Worm (Caenorhabditis elegans) whole organism, late embryonic: ENCODE measurements around the gene clec-122.

Experiments
- ahr-1 ChIP-seq: sonication (generic microtip); optimal IDR thresholded peaks from 2 replicates; lab custom pipeline; 2016; ENCODE audit warnings: missing genetic modification characterization, missing compliant biosample characterization
- ceh-14 ChIP-seq: sonication (generic microtip); optimal IDR thresholded peaks from 2 replicates; lab custom pipeline; 2016; ENCODE audit warnings: missing genotype, missing genetic modification characterization, missing compliant biosample characterization
- che-1 ChIP-seq: sonication (generic microtip); optimal IDR thresholded peaks from 2 replicates; lab custom pipeline; 2016; ENCODE audit warnings: mild to moderate bottlenecking, missing genetic modification characterization, missing compliant biosample characterization
- fkh-10 ChIP-seq: fragments of 150-350 bp; optimal IDR thresholded peaks from 2 replicates; lab custom pipeline; 2014; ENCODE audit warnings: missing biosample characterization, missing genetic modification reagents, missing genetic modification characterization
- npax-4 ChIP-seq: sonication (generic microtip); optimal IDR thresholded peaks from 2 replicates; lab custom pipeline; 2016; ENCODE audit warnings: missing genetic modification characterization, missing compliant biosample characterization
- pag-3 ChIP-seq: sonication (generic microtip); optimal IDR thresholded peaks from 2 replicates; lab custom pipeline; 2016; ENCODE audit warnings: missing compliant biosample characterization, missing genetic modification characterization, borderline replicate concordance
- pax-1 ChIP-seq: fragments of 150-350 bp; optimal IDR thresholded peaks from 2 replicates; lab custom pipeline; 2014; ENCODE audit warnings: missing biosample characterization, missing genetic modification characterization
- pha-2 ChIP-seq: sonication (generic microtip); optimal IDR thresholded peaks from 2 replicates; lab custom pipeline; 2017; ENCODE audit warnings: mild to moderate bottlenecking, missing genetic modification characterization, missing compliant biosample characterization
- pqm-1 ChIP-seq: sonication (generic microtip); optimal IDR thresholded peaks from 2 replicates; lab custom pipeline; 2016; ENCODE audit warnings: missing genetic modification characterization, missing compliant biosample characterization
- tbx-2 ChIP-seq: sonication (generic microtip); optimal IDR thresholded peaks from 2 replicates; lab custom pipeline; 2016; ENCODE audit warnings: missing genetic modification characterization, missing compliant biosample characterization

DNA sequence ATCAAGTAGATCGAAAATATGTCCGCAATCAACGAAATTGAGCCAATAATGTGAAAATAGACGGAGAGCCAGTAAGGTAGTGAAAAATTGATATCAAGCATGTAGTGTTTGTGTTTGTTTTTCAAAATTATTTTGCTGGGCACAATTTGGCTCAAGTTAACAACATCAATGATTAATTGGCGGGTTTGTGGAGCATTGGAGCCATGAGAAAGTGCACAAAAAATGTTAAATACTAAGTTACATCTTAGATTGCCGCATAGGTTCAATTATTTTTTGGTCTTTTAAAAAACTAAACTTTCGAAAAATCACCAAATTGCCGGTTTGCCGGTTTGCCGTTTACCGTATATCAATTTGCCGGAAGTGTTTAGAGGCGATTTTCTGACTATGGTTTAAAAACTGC lies 31.9 kb downstream of the clec-122 start, which contains the start of gene sri-54:
- no peak for TF ChIP-seq tbx-2
- TF ChIP-seq pha-2 (tag; lab: Kevin White, UChicago), result no peak
- TF ChIP-seq che-1, result no peak
- no peak for TF ChIP-seq ahr-1 (tag; lab: Kevin White, UChicago)
- no peak for TF ChIP-seq fkh-10 (GFP tag; lab: Kevin White, UChicago)
- TF ChIP-seq pag-3 (tag; lab: Kevin White, UChicago), result no peak
- TF ChIP-seq pax-1 (tag; lab: Kevin White, UChicago), result no peak
- TF ChIP-seq pqm-1 (tag; lab: Kevin White, UChicago), result no peak
- TF ChIP-seq npax-4 (tag; lab: Kevin White, UChicago), result no peak
- TF ChIP-seq ceh-14, result no peak
